Fruit fly (Drosophila melanogaster): ENCODE measurements around the gene Usp2.

Usp2 gene

DNA sequence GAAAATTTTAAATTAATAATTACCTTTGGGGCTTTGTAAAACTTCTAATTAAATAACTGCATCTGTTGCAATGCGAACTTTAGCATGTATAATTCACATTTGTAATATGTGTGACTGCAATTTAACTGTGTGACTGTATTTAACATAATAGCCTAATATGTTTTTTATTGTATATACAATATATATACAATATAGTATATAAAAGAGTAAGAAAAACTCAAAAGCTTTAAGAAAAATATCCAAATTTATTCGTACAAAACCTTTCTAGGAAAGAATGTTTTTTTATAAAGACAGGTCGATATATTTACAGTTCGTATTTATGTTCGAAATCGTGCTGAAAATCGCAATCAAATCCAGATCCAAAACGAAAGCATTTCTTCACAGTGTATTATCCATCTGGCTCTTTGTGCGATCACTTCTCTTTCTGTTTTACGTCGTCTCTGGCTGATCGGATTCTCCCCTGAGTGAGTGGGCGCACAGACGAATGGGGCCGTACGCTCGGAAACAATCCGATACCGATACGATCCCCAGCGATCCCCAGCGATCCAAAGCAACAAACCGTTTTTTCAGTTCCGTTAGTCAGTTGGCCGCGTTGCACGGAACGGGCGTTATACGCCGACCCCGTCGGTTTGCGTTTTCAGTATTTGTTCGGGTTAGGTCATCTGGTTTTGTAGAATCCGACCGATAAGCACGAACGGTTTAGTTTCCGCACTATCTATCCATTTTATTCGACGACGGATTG lies 35.6 kb downstream of the Usp2 start:
- no peak for TF ChIP-seq CG5204 (GFP tag; optimal IDR thresholded peaks at IDR 0.05)
- TF ChIP-seq Clk (GFP tag; optimal IDR thresholded peaks at IDR 0.05) = no peak
- peak; percentile 64 for TF ChIP-seq tj (GFP tag; optimal IDR thresholded peaks at IDR 0.05)
- TF ChIP-seq CG7101 (tag; optimal IDR thresholded peaks at IDR 0.05) = peak; percentile 52
- TF ChIP-seq kay (GFP tag; ENCODE audit: borderline replicate concordance) = no peak
- peak; percentile 44 for TF ChIP-seq bab1 (GFP tag; optimal IDR thresholded peaks at IDR 0.05)
- TF ChIP-seq Hr96 (GFP tag; optimal IDR thresholded peaks at IDR 0.05) = no peak
- TF ChIP-seq CG7045 (GFP tag; optimal IDR thresholded peaks at IDR 0.05) = peak; percentile 16
- peak; percentile 6 for TF ChIP-seq Mnt (GFP tag; optimal IDR thresholded peaks at IDR 0.05)
- TF ChIP-seq pad (GFP tag; optimal IDR thresholded peaks at IDR 0.05) = peak; percentile 66
- TF ChIP-seq CG1620 (GFP tag; optimal IDR thresholded peaks at IDR 0.05) = no peak
- peak; percentile 92 for TF ChIP-seq ovo (GFP tag; optimal IDR thresholded peaks at IDR 0.05)
- peak; percentile 21 for TF ChIP-seq CG33017 (tag; optimal IDR thresholded peaks at IDR 0.05)
- TF ChIP-seq CG12768 (GFP tag; optimal IDR thresholded peaks at IDR 0.05) = peak; percentile 5
- TF ChIP-seq cic (GFP tag; optimal IDR thresholded peaks at IDR 0.05) = peak; percentile 12
- TF ChIP-seq Crg-1 (GFP tag; optimal IDR thresholded peaks at IDR 0.05) = no peak
- TF ChIP-seq CG14711 (tag; optimal IDR thresholded peaks at IDR 0.05) = no peak
- peak; percentile 19 for TF ChIP-seq toe (GFP tag; optimal IDR thresholded peaks at IDR 0.05)
- TF ChIP-seq cnc (optimal IDR thresholded peaks at IDR 0.05) = no peak
- peak; percentile 90 for TF ChIP-seq CG11617 (GFP tag; optimal IDR thresholded peaks at IDR 0.05)

DNA sequence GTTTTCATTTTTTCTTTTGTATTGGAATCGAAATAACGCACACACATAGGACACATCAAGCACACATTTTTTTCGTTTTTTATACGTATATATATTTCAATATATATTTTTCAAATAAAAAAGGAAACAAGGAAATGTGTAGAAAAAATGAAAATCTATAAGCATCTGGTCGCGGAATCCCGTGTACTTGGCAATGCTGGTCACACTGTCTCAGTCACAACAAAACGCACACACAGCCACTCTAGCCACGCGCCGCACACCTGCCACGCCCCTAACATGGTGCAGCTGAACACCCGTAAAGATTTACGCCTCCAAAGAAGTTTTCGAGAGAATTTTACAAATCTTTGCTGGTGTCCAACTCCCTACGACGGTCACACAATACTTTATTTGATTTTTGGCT lies 44.0 kb downstream of the Usp2 start:
- no peak for TF ChIP-seq Mnt (GFP tag; optimal IDR thresholded peaks at IDR 0.05)
- no peak for TF ChIP-seq Crg-1 (GFP tag; optimal IDR thresholded peaks at IDR 0.05)
- TF ChIP-seq ovo (GFP tag; optimal IDR thresholded peaks at IDR 0.05) = no peak
- no peak for TF ChIP-seq CG11617 (GFP tag; optimal IDR thresholded peaks at IDR 0.05)
- no peak for TF ChIP-seq pad (GFP tag; optimal IDR thresholded peaks at IDR 0.05)
- no peak for TF ChIP-seq Hr96 (GFP tag; optimal IDR thresholded peaks at IDR 0.05)

DNA sequence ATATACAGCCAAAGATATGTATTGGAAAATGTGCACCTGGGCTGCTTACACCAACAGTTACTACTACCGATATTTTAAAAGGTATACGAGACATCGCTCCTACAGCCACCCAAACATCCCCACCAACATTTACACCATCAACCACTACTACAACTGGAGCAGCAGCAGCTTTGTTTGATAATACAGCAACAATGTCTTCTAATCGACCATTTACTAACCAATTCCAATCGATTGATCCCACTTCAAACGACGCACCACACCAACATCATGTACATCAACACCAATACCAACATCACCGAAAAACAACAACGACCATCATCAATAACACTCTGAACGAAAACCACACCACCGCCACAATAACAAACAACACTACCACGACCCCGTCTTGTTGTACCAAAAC lies 46.6 kb downstream of the Usp2 start:
- TF ChIP-seq toe (GFP tag; optimal IDR thresholded peaks at IDR 0.05) (no peak), cic (GFP tag; optimal IDR thresholded peaks at IDR 0.05) (no peak), CG14711 (tag; optimal IDR thresholded peaks at IDR 0.05) (no peak), tj (GFP tag; optimal IDR thresholded peaks at IDR 0.05) (no peak), CG7045 (GFP tag; optimal IDR thresholded peaks at IDR 0.05) (no peak), CG5204 (GFP tag; optimal IDR thresholded peaks at IDR 0.05) (no peak), ovo (GFP tag; optimal IDR thresholded peaks at IDR 0.05) (no peak), CG12768 (GFP tag; optimal IDR thresholded peaks at IDR 0.05) (no peak)

DNA sequence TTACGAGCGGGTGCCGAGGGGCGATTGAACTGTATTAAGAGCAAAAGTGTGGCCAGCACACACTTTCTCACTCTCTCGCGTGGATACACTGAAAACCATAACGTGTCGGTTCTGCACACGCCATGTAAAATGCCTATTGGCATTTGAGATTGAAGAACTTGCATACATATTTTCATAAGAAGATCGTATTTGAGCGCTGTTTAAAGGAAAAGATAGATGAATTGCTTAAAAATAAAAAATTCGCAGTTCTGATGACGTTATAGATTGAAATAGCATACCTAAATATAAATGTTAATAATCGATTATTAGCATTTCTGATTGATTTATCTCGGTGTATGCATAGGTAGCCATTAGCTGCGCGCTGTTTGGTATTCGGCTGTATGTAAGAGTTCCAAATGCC lies 53.5 kb downstream of the Usp2 start:
- no peak for TF ChIP-seq pad (GFP tag; optimal IDR thresholded peaks at IDR 0.05)
- TF ChIP-seq cic (GFP tag; optimal IDR thresholded peaks at IDR 0.05) = no peak
- no peak for TF ChIP-seq bab1 (GFP tag; optimal IDR thresholded peaks at IDR 0.05)
- no peak for TF ChIP-seq CG14711 (tag; optimal IDR thresholded peaks at IDR 0.05)
- no peak for TF ChIP-seq Crg-1 (GFP tag; optimal IDR thresholded peaks at IDR 0.05)
- TF ChIP-seq toe (GFP tag; optimal IDR thresholded peaks at IDR 0.05) = no peak
- TF ChIP-seq CG7045 (GFP tag; optimal IDR thresholded peaks at IDR 0.05) = no peak
- TF ChIP-seq CG12768 (GFP tag; optimal IDR thresholded peaks at IDR 0.05) = no peak
- TF ChIP-seq Mnt (GFP tag; optimal IDR thresholded peaks at IDR 0.05) = no peak
- TF ChIP-seq CG5204 (GFP tag; optimal IDR thresholded peaks at IDR 0.05) = no peak
- TF ChIP-seq kay (GFP tag; ENCODE audit: borderline replicate concordance) = no peak
- TF ChIP-seq Hr96 (GFP tag; optimal IDR thresholded peaks at IDR 0.05) = no peak

DNA sequence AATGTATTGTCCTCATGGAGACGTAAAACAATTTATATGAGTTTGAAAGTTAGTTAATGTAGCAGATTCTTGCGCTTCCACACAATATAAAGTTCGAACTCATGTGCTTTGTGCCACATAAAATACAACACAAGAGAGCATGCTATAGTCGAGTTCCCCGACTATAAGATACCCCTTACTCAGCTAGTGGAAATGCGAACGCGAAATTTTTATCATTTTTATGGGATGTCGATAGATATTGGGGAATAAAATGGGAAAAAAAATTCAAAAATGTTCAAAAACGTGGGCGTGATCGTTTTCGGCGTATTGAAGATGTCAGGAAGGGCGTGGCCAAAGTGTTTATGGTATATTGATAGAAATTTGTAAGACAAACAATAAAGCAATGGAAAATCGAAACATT lies 55.2 kb downstream of the Usp2 start:
- no peak for TF ChIP-seq bab1 (GFP tag; optimal IDR thresholded peaks at IDR 0.05)
- TF ChIP-seq Crg-1 (GFP tag; optimal IDR thresholded peaks at IDR 0.05) = no peak
- no peak for TF ChIP-seq Mnt (GFP tag; optimal IDR thresholded peaks at IDR 0.05)
- no peak for TF ChIP-seq tj (GFP tag; optimal IDR thresholded peaks at IDR 0.05)
- TF ChIP-seq Hr96 (GFP tag; optimal IDR thresholded peaks at IDR 0.05) = no peak
- TF ChIP-seq CG12768 (GFP tag; optimal IDR thresholded peaks at IDR 0.05) = no peak
- no peak for TF ChIP-seq cnc (optimal IDR thresholded peaks at IDR 0.05)
- TF ChIP-seq Clk (GFP tag; optimal IDR thresholded peaks at IDR 0.05) = no peak
- no peak for TF ChIP-seq toe (GFP tag; optimal IDR thresholded peaks at IDR 0.05)
- TF ChIP-seq cic (GFP tag; optimal IDR thresholded peaks at IDR 0.05) = no peak

DNA sequence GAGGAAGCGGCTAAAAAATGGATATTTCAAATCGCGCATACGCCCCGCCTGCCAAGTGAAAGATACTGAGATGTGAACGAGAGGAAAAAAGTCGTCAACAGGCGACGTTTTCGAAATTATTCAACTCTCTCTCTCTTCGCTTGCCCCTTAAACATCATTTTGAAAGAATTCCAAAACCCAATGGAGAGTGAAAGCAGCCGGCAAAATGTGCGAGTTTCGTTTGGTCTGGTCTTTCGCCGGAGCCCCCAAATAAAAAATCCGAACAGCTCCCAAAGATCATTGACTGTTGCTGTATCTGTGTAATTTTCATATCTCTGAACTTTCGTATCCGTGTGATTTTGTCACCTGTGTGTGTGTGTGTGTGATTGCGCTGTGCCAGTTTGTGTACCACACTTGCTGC lies 56.5 kb downstream of the Usp2 start:
- TF ChIP-seq Hr96 (GFP tag; optimal IDR thresholded peaks at IDR 0.05) (no peak), Crg-1 (GFP tag; optimal IDR thresholded peaks at IDR 0.05) (no peak), tj (GFP tag; optimal IDR thresholded peaks at IDR 0.05) (no peak), pad (GFP tag; optimal IDR thresholded peaks at IDR 0.05) (no peak), toe (GFP tag; optimal IDR thresholded peaks at IDR 0.05) (no peak), CG12768 (GFP tag; optimal IDR thresholded peaks at IDR 0.05) (no peak), bab1 (GFP tag; optimal IDR thresholded peaks at IDR 0.05) (no peak), CG5204 (GFP tag; optimal IDR thresholded peaks at IDR 0.05) (no peak), CG33017 (tag; optimal IDR thresholded peaks at IDR 0.05) (no peak), Mnt (GFP tag; optimal IDR thresholded peaks at IDR 0.05) (no peak), cnc (optimal IDR thresholded peaks at IDR 0.05) (no peak)

DNA sequence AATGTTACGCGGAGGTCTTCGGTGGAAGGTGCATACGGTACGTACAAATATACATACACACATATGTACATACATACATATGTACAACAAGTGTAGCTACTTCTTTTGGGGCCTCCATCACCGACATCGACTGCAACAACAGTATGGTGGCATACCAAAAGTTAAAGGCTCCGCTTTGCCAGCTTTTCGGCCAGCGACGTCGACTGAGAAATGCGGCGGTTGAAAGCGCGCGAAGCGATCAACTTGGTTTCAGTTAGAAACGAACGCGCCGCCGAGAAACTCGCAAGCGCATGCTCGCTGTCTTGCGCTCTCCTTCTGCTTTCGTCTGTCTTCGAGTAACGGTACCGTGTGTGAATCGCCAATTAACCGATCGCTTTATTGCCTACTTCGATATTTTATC lies 59.3 kb downstream of the Usp2 start, which contains the start of gene CG17600:
CG17600 (plus strand) TSS at position 250 of the 400 bp plus-strand sequence.
- TF ChIP-seq pad (GFP tag; optimal IDR thresholded peaks at IDR 0.05) = peak; percentile 38
- TF ChIP-seq CG33017 (tag; optimal IDR thresholded peaks at IDR 0.05) = no peak
- TF ChIP-seq CG7045 (GFP tag; optimal IDR thresholded peaks at IDR 0.05) = no peak
- peak; percentile 75 for TF ChIP-seq ovo (GFP tag; optimal IDR thresholded peaks at IDR 0.05)
- no peak for TF ChIP-seq CG1620 (GFP tag; optimal IDR thresholded peaks at IDR 0.05)
